Worm (Caenorhabditis elegans) whole organism, L4 larva: ENCODE measurements around the gene irld-20.

Experiments used
- ceh-62 ChIP-seq: sonication (generic microtip); optimal IDR thresholded peaks from 2 replicates; lab custom pipeline; 2017; ENCODE audit warnings: missing biosample characterization, missing genetic modification characterization
- egl-27 ChIP-seq: sonication (generic microtip); optimal IDR thresholded peaks from 3 replicates; lab custom pipeline; 2017; ENCODE audit warnings: missing biosample characterization, missing genetic modification reagents, missing genetic modification characterization
- lin-13 ChIP-seq: fragments of 150-350 bp; optimal IDR thresholded peaks from 2 replicates; lab custom pipeline; 2014; ENCODE audit warnings: missing biosample characterization, missing genetic modification reagents, missing genetic modification characterization
- nhr-11 ChIP-seq: fragments of 150-350 bp; optimal IDR thresholded peaks from 2 replicates; lab custom pipeline; 2014; ENCODE audit warnings: missing biosample characterization, missing genetic modification characterization
- nhr-111 ChIP-seq: fragments of 200-800 bp; sonication (Bioruptor generic); optimal IDR thresholded peaks from 2 replicates; lab custom pipeline; 2018; ENCODE audit warnings: mild to moderate bottlenecking, missing genetic modification characterization, missing compliant biosample characterization
- pha-4 ChIP-seq, 2 experiments: fragments of 150-350 bp in 1 of 2; fragments of 200-800 bp in 1 of 2; sonication (Bioruptor generic) in 1 of 2; IDR thresholded peaks in 1 of 2; optimal IDR thresholded peaks in 1 of 2; 2 replicates each; pipeline versions ENCODE4 v1.3.6 to Lab custom; 2014 to 2022; ENCODE audit warnings: missing genetic modification characterization in 2 of 2, missing genetic modification reagents in 2 of 2, missing biosample characterization in 1 of 2, missing compliant biosample characterization in 1 of 2
- sdz-12 ChIP-seq: fragments of 200-800 bp; sonication (Bioruptor generic); optimal IDR thresholded peaks from 2 replicates; lab custom pipeline; 2018; ENCODE audit warnings: mild to moderate bottlenecking, missing genetic modification characterization, missing compliant biosample characterization
- set-16 ChIP-seq: fragments of 200-800 bp; sonication (Bioruptor generic); IDR thresholded peaks from 2 replicates; pipeline ENCODE4 v1.3.6; 2022; ENCODE audit warnings: missing genetic modification reagents, missing genetic modification characterization, missing compliant biosample characterization
- snpc-4 ChIP-seq: fragments of 150-350 bp; optimal IDR thresholded peaks from 2 replicates; lab custom pipeline; 2014; ENCODE audit warnings: missing biosample characterization, missing genetic modification characterization
- unc-62 ChIP-seq, 3 experiments: fragments of 150-350 bp in 1 of 3; sonication (generic microtip); optimal IDR thresholded peaks in 2 of 3; peaks in 1 of 3; 1 replicate in 1 of 3; 2 replicates in 2 of 3; lab custom pipeline; 2014 to 2017; ENCODE audit warnings: missing biosample characterization in 3 of 3, missing genetic modification characterization in 3 of 3, missing genetic modification reagents in 3 of 3, missing genotype in 1 of 3

DNA sequence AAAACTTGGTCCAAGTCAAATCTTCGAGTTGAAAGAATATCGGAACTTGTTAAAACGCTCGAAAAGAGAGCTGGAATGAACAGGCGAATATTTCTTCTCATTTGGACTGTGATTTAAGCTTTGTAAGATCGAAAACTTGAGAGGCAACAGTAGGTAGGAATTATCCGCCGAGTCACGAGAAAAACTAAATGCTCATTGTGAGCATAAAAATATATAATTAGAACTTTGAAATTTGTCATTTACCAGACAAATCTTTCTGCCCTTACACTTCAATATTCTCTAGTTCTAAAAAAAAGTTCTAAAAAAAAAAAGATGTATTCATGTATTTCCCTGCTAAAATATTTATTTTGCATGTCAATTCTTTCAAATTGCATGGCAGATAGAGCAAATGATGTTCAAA lies 13.3 kb downstream of the irld-20 start, which contains the start of the genes irld-19 and irld-61:
- no peak for TF ChIP-seq egl-27
- TF ChIP-seq unc-62 (GFP tag; optimal IDR thresholded peaks at IDR 0.05 in 1 of 2; lab: Kevin White, UChicago), result no peak
- TF ChIP-seq unc-62 (tag; optimal IDR thresholded peaks at IDR 0.05; lab: Kevin White, UChicago), result no peak
- TF ChIP-seq sdz-12 (GFP tag; lab: Kevin White, UChicago), result no peak
- TF ChIP-seq snpc-4 (tag; lab: Kevin White, UChicago), result no peak
- TF ChIP-seq nhr-11 (tag; lab: Kevin White, UChicago), result no peak
- TF ChIP-seq pha-4 (GFP tag; IDR thresholded peaks at IDR 0.05; lab: Robert Waterston, UW), result no peak
- TF ChIP-seq pha-4 (tag; optimal IDR thresholded peaks at IDR 0.05; lab: Kevin White, UChicago), result no peak
- no peak for TF ChIP-seq ceh-62 (tag; lab: Kevin White, UChicago)
- TF ChIP-seq set-16 (GFP tag; lab: Robert Waterston, UW), result no peak
- TF ChIP-seq lin-13 (GFP tag; lab: Kevin White, UChicago), result no peak
- TF ChIP-seq nhr-111, result no peak
